Fruit fly (Drosophila melanogaster) whole organism, embryonic: ENCODE measurements around the gene Gpdh3.
A peak's percentile ranks its signal among the peaks of the same experiment; 100 is the strongest.

ENCODE experiments used
- BEAF-32 ChIP-seq: fragments of 200-800 bp; sonication (Bioruptor generic); optimal IDR thresholded peaks from 3 replicates; lab custom pipeline; 2017; ENCODE audit warnings: missing biosample characterization, missing genetic modification characterization, mild to moderate bottlenecking, moderate library complexity, missing genetic modification reagents
- Blimp-1 ChIP-seq: fragments of 200-800 bp; sonication (Bioruptor generic); optimal IDR thresholded peaks from 3 replicates; lab custom pipeline; 2018; ENCODE audit warnings: missing biosample characterization, missing genetic modification characterization, mild to moderate bottlenecking, moderate library complexity, missing genetic modification reagents
- CG10274 ChIP-seq: fragments of 200-800 bp; sonication (Bioruptor generic); optimal IDR thresholded peaks from 3 replicates; lab custom pipeline; 2017; ENCODE audit warnings: missing biosample characterization, mild to moderate bottlenecking, missing genetic modification characterization
- CG13287 ChIP-seq: fragments of 200-800 bp; sonication (Bioruptor generic); IDR thresholded peaks from 2 replicates; pipeline ENCODE4 v1.3.6; 2022; ENCODE audit warnings: missing biosample characterization, missing genetic modification characterization; ENCODE audit not compliant: partially characterized antibody
- CG14710 ChIP-seq: fragments of 200-800 bp; sonication (Bioruptor generic); optimal IDR thresholded peaks from 3 replicates; lab custom pipeline; 2019; ENCODE audit warnings: missing biosample characterization, mild to moderate bottlenecking, missing genetic modification characterization, moderate library complexity
- CG15514 ChIP-seq: fragments of 200-800 bp; sonication (Bioruptor generic); optimal IDR thresholded peaks from 3 replicates; lab custom pipeline; 2017; ENCODE audit warnings: missing biosample characterization, missing genetic modification characterization, mild to moderate bottlenecking, moderate library complexity, missing genetic modification reagents
- CG15601 ChIP-seq: fragments of 200-800 bp; sonication (Bioruptor generic); optimal IDR thresholded peaks from 3 replicates; lab custom pipeline; 2019; ENCODE audit warnings: missing biosample characterization, mild to moderate bottlenecking, missing genetic modification characterization, moderate library complexity
- CG17328 ChIP-seq: fragments of 200-800 bp; sonication (Bioruptor generic); IDR thresholded peaks from 2 replicates; pipeline ENCODE4 v1.3.6; 2022; ENCODE audit warnings: missing biosample characterization, missing genetic modification characterization
- CG18476 ChIP-seq: fragments of 200-800 bp; sonication (Bioruptor generic); optimal IDR thresholded peaks from 2 replicates; lab custom pipeline; 2016; ENCODE audit warnings: missing biosample characterization, mild to moderate bottlenecking, missing genetic modification characterization
- CG31441 ChIP-seq: fragments of 200-800 bp; sonication (Bioruptor generic); IDR thresholded peaks from 2 replicates; pipeline ENCODE4 v1.3.6; 2022; ENCODE audit warnings: missing biosample characterization, missing genetic modification characterization
- CG32532 ChIP-seq: fragments of 200-800 bp; sonication (Bioruptor generic); IDR thresholded peaks from 2 replicates; pipeline ENCODE4 v1.3.6; 2022; ENCODE audit warnings: missing biosample characterization, missing genetic modification characterization
- CG32767 ChIP-seq: fragments of 200-800 bp; sonication (Bioruptor generic); IDR thresholded peaks from 2 replicates; pipeline ENCODE4 v1.3.6; 2022; ENCODE audit warnings: missing biosample characterization, missing genetic modification characterization
- CG34224 ChIP-seq: fragments of 200-800 bp; sonication (Bioruptor generic); IDR thresholded peaks from 3 replicates; pipeline ENCODE4 v1.3.6; 2022; ENCODE audit warnings: missing biosample characterization, missing genetic modification characterization; ENCODE audit not compliant: partially characterized antibody
- CG4820 ChIP-seq: fragments of 200-800 bp; sonication (Bioruptor generic); optimal IDR thresholded peaks from 3 replicates; lab custom pipeline; 2016; ENCODE audit warnings: missing biosample characterization, missing genetic modification characterization
- CG6791 ChIP-seq: fragments of 200-800 bp; sonication (Bioruptor generic); IDR thresholded peaks from 3 replicates; pipeline ENCODE4 v1.3.6; 2022; ENCODE audit warnings: missing biosample characterization, missing genetic modification characterization; ENCODE audit not compliant: partially characterized antibody
- CG7271 ChIP-seq: fragments of 200-800 bp; sonication (Bioruptor generic); optimal IDR thresholded peaks from 2 replicates; lab custom pipeline; 2018; ENCODE audit warnings: missing biosample characterization, mild to moderate bottlenecking, missing genetic modification characterization, moderate library complexity
- CG8359 ChIP-seq: fragments of 200-800 bp; sonication (Bioruptor generic); optimal IDR thresholded peaks from 2 replicates; lab custom pipeline; 2017; ENCODE audit warnings: missing biosample characterization, mild to moderate bottlenecking, missing genetic modification characterization, borderline replicate concordance
- Doc2 ChIP-seq: fragments of 200-800 bp; sonication (Bioruptor generic); IDR thresholded peaks from 2 replicates; pipeline ENCODE4 v1.3.6; 2022; ENCODE audit warnings: missing biosample characterization, missing genetic modification characterization
- E2f2 ChIP-seq: fragments of 200-800 bp; sonication (Bioruptor generic); IDR thresholded peaks from 2 replicates; pipeline ENCODE4 v1.3.6; 2022; ENCODE audit warnings: missing biosample characterization, missing genetic modification characterization
- Elba2 ChIP-seq: fragments of 200-800 bp; sonication (Bioruptor generic); optimal IDR thresholded peaks from 3 replicates; lab custom pipeline; 2016; ENCODE audit warnings: missing biosample characterization, missing genetic modification characterization
- MTF-1 ChIP-seq: fragments of 200-800 bp; sonication (Bioruptor generic); optimal IDR thresholded peaks from 2 replicates; lab custom pipeline; 2018; ENCODE audit warnings: missing biosample characterization, mild to moderate bottlenecking, missing genetic modification characterization, borderline replicate concordance
- Optix ChIP-seq: fragments of 200-800 bp; sonication (Bioruptor generic); IDR thresholded peaks from 3 replicates; pipeline ENCODE4 v1.3.6; 2022; ENCODE audit warnings: missing biosample characterization, missing genetic modification characterization
- Scr ChIP-seq: fragments of 200-800 bp; sonication (Bioruptor generic); IDR thresholded peaks from 2 replicates; pipeline ENCODE4 v1.3.6; 2022; ENCODE audit warnings: missing biosample characterization, missing genetic modification characterization; ENCODE audit not compliant: partially characterized antibody
- Sin3A ChIP-seq: fragments of >200 bp; optimal IDR thresholded peaks from 2 replicates; lab custom pipeline; 2018
- Sry-δ ChIP-seq: fragments of 200-800 bp; sonication (Bioruptor generic); optimal IDR thresholded peaks from 2 replicates; lab custom pipeline; 2016; ENCODE audit warnings: missing biosample characterization, missing genetic modification characterization
- TFAM ChIP-seq: fragments of 200-800 bp; sonication (Bioruptor generic); optimal IDR thresholded peaks from 2 replicates; lab custom pipeline; 2017; ENCODE audit warnings: missing biosample characterization, missing genetic modification characterization, inconsistent platforms
- ac ChIP-seq: fragments of 200-800 bp; sonication (Bioruptor generic); optimal IDR thresholded peaks from 3 replicates; lab custom pipeline; 2017; ENCODE audit warnings: missing biosample characterization, mild to moderate bottlenecking, missing genetic modification characterization
- ap ChIP-seq: fragments of 200-800 bp; sonication (Bioruptor generic); IDR thresholded peaks from 2 replicates; pipeline ENCODE4 v1.3.6; 2022; ENCODE audit warnings: missing biosample characterization, missing genetic modification characterization
- bsh ChIP-seq, 2 experiments: fragments of 200-800 bp; sonication (Bioruptor generic); optimal IDR thresholded peaks; 2 replicates each; lab custom pipeline; 2017 to 2018; ENCODE audit warnings: mild to moderate bottlenecking in 2 of 2, missing biosample characterization in 2 of 2, missing genetic modification characterization in 2 of 2, moderate library complexity in 1 of 2
- dan ChIP-seq: fragments of 200-800 bp; sonication (Bioruptor generic); IDR thresholded peaks from 2 replicates; pipeline ENCODE4 v1.3.6; 2022; ENCODE audit warnings: missing biosample characterization, missing genetic modification characterization
- eve ChIP-seq, 2 experiments: fragments of >200 bp; optimal IDR thresholded peaks; 2 replicates each; lab custom pipeline; 2017; ENCODE audit warnings: missing biosample characterization in 2 of 2, missing genetic modification characterization in 2 of 2
- ewg ChIP-seq: fragments of 200-800 bp; sonication (Bioruptor generic); optimal IDR thresholded peaks from 3 replicates; lab custom pipeline; 2017; ENCODE audit warnings: mild to moderate bottlenecking, missing biosample characterization, missing genetic modification reagents, missing genetic modification characterization
- fd102C ChIP-seq: fragments of 200-800 bp; sonication (Bioruptor generic); optimal IDR thresholded peaks from 2 replicates; lab custom pipeline; 2018; ENCODE audit warnings: missing biosample characterization, mild to moderate bottlenecking, missing genetic modification characterization, moderate library complexity
- gfzf ChIP-seq: fragments of 200-800 bp; sonication (Bioruptor generic); optimal IDR thresholded peaks from 2 replicates; lab custom pipeline; 2016; ENCODE audit warnings: missing biosample characterization, mild to moderate bottlenecking, missing genetic modification characterization, moderate library complexity
- jing ChIP-seq: fragments of 200-800 bp; sonication (Bioruptor generic); optimal IDR thresholded peaks from 2 replicates; lab custom pipeline; 2018; ENCODE audit warnings: missing biosample characterization, mild to moderate bottlenecking, missing genetic modification characterization
- kni ChIP-seq: fragments of 200-800 bp; sonication (Bioruptor generic); optimal IDR thresholded peaks from 3 replicates; lab custom pipeline; 2017; ENCODE audit warnings: mild to moderate bottlenecking, missing biosample characterization, missing genetic modification reagents, missing genetic modification characterization
- lab ChIP-seq: fragments of 200-800 bp; sonication (Bioruptor generic); optimal IDR thresholded peaks from 3 replicates; lab custom pipeline; 2017; ENCODE audit warnings: missing biosample characterization, missing genetic modification characterization, mild to moderate bottlenecking, moderate library complexity, missing genetic modification reagents
- maf-S ChIP-seq: fragments of 200-800 bp; sonication (Bioruptor generic); optimal IDR thresholded peaks from 2 replicates; lab custom pipeline; 2016; ENCODE audit warnings: missing biosample characterization, missing genetic modification characterization
- nerfin-1 ChIP-seq: fragments of 200-800 bp; sonication (Bioruptor generic); optimal IDR thresholded peaks from 3 replicates; lab custom pipeline; 2019; ENCODE audit warnings: missing biosample characterization, mild to moderate bottlenecking, missing genetic modification characterization, moderate library complexity
- nmo ChIP-seq: fragments of 200-800 bp; sonication (Bioruptor generic); optimal IDR thresholded peaks from 2 replicates; lab custom pipeline; 2018; ENCODE audit warnings: missing biosample characterization, mild to moderate bottlenecking, missing genetic modification characterization, moderate library complexity
- p53 ChIP-seq: fragments of 200-800 bp; sonication (Bioruptor generic); optimal IDR thresholded peaks from 2 replicates; lab custom pipeline; 2016; ENCODE audit warnings: missing biosample characterization, missing genetic modification characterization
- scrt ChIP-seq: fragments of 200-800 bp; sonication (Bioruptor generic); optimal IDR thresholded peaks from 2 replicates; lab custom pipeline; 2018; ENCODE audit warnings: missing biosample characterization, mild to moderate bottlenecking, missing genetic modification characterization, moderate library complexity
- sd ChIP-seq: fragments of 200-800 bp; sonication (Bioruptor generic); optimal IDR thresholded peaks from 3 replicates; lab custom pipeline; 2018; ENCODE audit warnings: missing biosample characterization, mild to moderate bottlenecking, missing genetic modification characterization, moderate library complexity
- shn ChIP-seq: fragments of 200-800 bp; sonication (Bioruptor generic); optimal IDR thresholded peaks from 3 replicates; lab custom pipeline; 2016; ENCODE audit warnings: missing biosample characterization, missing genetic modification characterization
- slou ChIP-seq: fragments of 200-800 bp; sonication (Bioruptor generic); optimal IDR thresholded peaks from 3 replicates; lab custom pipeline; 2016; ENCODE audit warnings: missing biosample characterization, missing genetic modification characterization
- so ChIP-seq: fragments of 200-800 bp; sonication (Bioruptor generic); IDR thresholded peaks from 3 replicates; pipeline ENCODE4 v1.3.6; 2022; ENCODE audit warnings: missing biosample characterization, missing genetic modification characterization
- sr ChIP-seq: fragments of 200-800 bp; sonication (Bioruptor generic); IDR thresholded peaks from 3 replicates; pipeline ENCODE4 v1.3.6; 2022; ENCODE audit warnings: missing biosample characterization, missing genetic modification characterization
- tin ChIP-seq: fragments of 200-800 bp; sonication (Bioruptor generic); optimal IDR thresholded peaks from 3 replicates; lab custom pipeline; 2016; ENCODE audit warnings: missing biosample characterization, missing genetic modification characterization
- unc-4 ChIP-seq: fragments of 200-800 bp; sonication (Bioruptor generic); IDR thresholded peaks from 2 replicates; pipeline ENCODE4 v1.3.6; 2022; ENCODE audit warnings: missing biosample characterization, missing genetic modification characterization; ENCODE audit not compliant: partially characterized antibody
- zf30C ChIP-seq: fragments of 200-800 bp; sonication (Bioruptor generic); optimal IDR thresholded peaks from 3 replicates; lab custom pipeline; 2018; ENCODE audit warnings: missing biosample characterization, mild to moderate bottlenecking, missing genetic modification characterization
- zfh2 ChIP-seq: fragments of 200-800 bp; sonication (Bioruptor generic); optimal IDR thresholded peaks from 2 replicates; lab custom pipeline; 2016; ENCODE audit warnings: missing biosample characterization, missing genetic modification characterization

The Gpdh3 gene

dm6 chr3R:22381077-22381476 is 758 bp upstream of the Gpdh3 start, which contains the start of gene CG43342 (continued):
- no peak for TF ChIP-seq dan
- TF ChIP-seq lab (GFP tag; lab: Kevin White, UChicago): no peak
- TF ChIP-seq maf-S: no peak
- no peak for TF ChIP-seq CG15514
- peak; percentile 72 for TF ChIP-seq BEAF-32 (GFP tag; lab: Kevin White, UChicago)
- no peak for TF ChIP-seq p53 (GFP tag; lab: Kevin White, UChicago)
- TF ChIP-seq CG13287 (GFP tag; lab: Robert Waterston, UW): peak; percentile 85
- TF ChIP-seq CG8359 (GFP tag; lab: Kevin White, UChicago): no peak
- TF ChIP-seq Optix (GFP tag; lab: Robert Waterston, UW): no peak
- TF ChIP-seq nerfin-1 (tag; lab: Kevin White, UChicago): no peak
- TF ChIP-seq CG14710: peak; percentile 9
- peak; percentile 82 for TF ChIP-seq Sry-δ
- TF ChIP-seq shn (GFP tag; lab: Kevin White, UChicago): no peak
- TF ChIP-seq E2f2 (GFP tag; lab: Robert Waterston, UW): peak; percentile 84
- TF ChIP-seq unc-4 (GFP tag; lab: Robert Waterston, UW): peak; percentile 76
- TF ChIP-seq jing (GFP tag; lab: Kevin White, UChicago): no peak
- TF ChIP-seq CG32767 (GFP tag; lab: Robert Waterston, UW): no peak
- no peak for TF ChIP-seq CG15601 (tag; lab: Kevin White, UChicago)
- TF ChIP-seq tin (GFP tag; lab: Kevin White, UChicago): no peak
- no peak for TF ChIP-seq ewg (GFP tag; lab: Kevin White, UChicago)
- TF ChIP-seq ap (GFP tag; lab: Robert Waterston, UW): no peak
- no peak for TF ChIP-seq zfh2 (GFP tag; lab: Kevin White, UChicago)
- TF ChIP-seq CG4820: no peak
- TF ChIP-seq CG10274 (GFP tag; lab: Kevin White, UChicago): no peak
- TF ChIP-seq Blimp-1 (GFP tag; lab: Kevin White, UChicago): no peak
- no peak for TF ChIP-seq gfzf (GFP tag; lab: Kevin White, UChicago)
- peak; percentile 84 for TF ChIP-seq CG34224 (GFP tag; lab: Robert Waterston, UW)
- TF ChIP-seq ac (GFP tag; lab: Kevin White, UChicago): no peak
- no peak for TF ChIP-seq Sin3A (lab: Kevin White, UChicago)
- no peak for TF ChIP-seq CG7271 (tag; lab: Kevin White, UChicago)
- TF ChIP-seq CG18476 (GFP tag; lab: Kevin White, UChicago): no peak
- TF ChIP-seq MTF-1 (GFP tag; lab: Kevin White, UChicago): no peak
- TF ChIP-seq Scr (GFP tag; lab: Robert Waterston, UW): peak; percentile 78
- no peak for TF ChIP-seq scrt (GFP tag; lab: Kevin White, UChicago)
- TF ChIP-seq CG17328 (GFP tag; lab: Robert Waterston, UW): no peak
- no peak for TF ChIP-seq CG31441 (GFP tag; lab: Robert Waterston, UW)
- TF ChIP-seq eve (GFP tag; optimal IDR thresholded peaks at IDR 0.05; lab: Kevin White, UChicago): no peak
- TF ChIP-seq slou (GFP tag; lab: Kevin White, UChicago): no peak
- TF ChIP-seq CG32532 (GFP tag; lab: Robert Waterston, UW): no peak
- TF ChIP-seq Doc2 (GFP tag; lab: Robert Waterston, UW): no peak
- no peak for TF ChIP-seq TFAM
- no peak for TF ChIP-seq sd (tag; lab: Kevin White, UChicago)
- TF ChIP-seq nmo: no peak
- TF ChIP-seq so (GFP tag; lab: Robert Waterston, UW): no peak
- no peak for TF ChIP-seq zf30C (GFP tag; lab: Kevin White, UChicago)
- no peak for TF ChIP-seq fd102C (GFP tag; lab: Kevin White, UChicago)
- TF ChIP-seq sr (GFP tag; lab: Robert Waterston, UW): no peak
- TF ChIP-seq bsh (GFP tag; optimal IDR thresholded peaks at IDR 0.05; lab: Kevin White, UChicago): no peak
- no peak for TF ChIP-seq kni (GFP tag; lab: Kevin White, UChicago)
- no peak for TF ChIP-seq Elba2 (GFP tag; lab: Kevin White, UChicago)
- peak; percentile 85 for TF ChIP-seq CG6791 (GFP tag; lab: Robert Waterston, UW)
